Fruit fly (Drosophila melanogaster): ENCODE results near the gene shtd.

- TF ChIP-seq psq (optimal IDR thresholded peaks at IDR 0.05) = no peak
- no peak for TF ChIP-seq Myc (optimal IDR thresholded peaks at IDR 0.05)
Measured at dm6 chrX:15495600-15496379, 33.5 kb upstream of the shtd start.

Data from Kc167 (cell line).